Fruit fly (Drosophila melanogaster): Measurements from ENCODE around the gene squ.

- TF ChIP-seq MTF-1 (GFP tag; optimal IDR thresholded peaks at IDR 0.05; ENCODE audit: borderline replicate concordance) (no peak), usp (GFP tag; optimal IDR thresholded peaks at IDR 0.05) (no peak), CG12299 (tag; optimal IDR thresholded peaks at IDR 0.05) (no peak)
Measured at dm6 chr2L:16730939-16731338, 51.1 kb downstream of the squ start, which contains the start of gene CG17996.

Data from whole organism, embryonic.